Worm (Caenorhabditis elegans): ENCODE data around the gene C05D12.5.

The C05D12.5 gene

DNA sequence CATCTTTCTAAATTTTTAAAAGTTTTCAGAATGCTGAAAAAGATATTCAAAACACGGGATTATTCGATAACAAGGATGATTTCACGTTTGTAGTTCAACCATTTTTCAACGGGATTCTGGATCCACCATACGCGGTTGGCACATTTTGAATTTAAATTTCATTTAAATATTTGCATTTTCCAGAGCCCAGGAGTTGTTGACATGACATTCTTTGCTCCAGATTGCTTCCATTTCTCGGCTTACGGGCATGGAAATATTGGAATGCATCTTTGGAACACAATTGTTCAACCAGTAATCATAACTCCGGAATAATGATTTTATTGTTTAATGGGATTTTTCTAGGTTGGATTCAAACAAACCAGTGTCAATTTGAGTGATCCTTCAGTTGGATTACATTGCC lies 16.8 kb downstream of the C05D12.5 start:
- no peak for TF ChIP-seq hlh-30 (tag; optimal IDR thresholded peaks at IDR 0.05; ENCODE audit: insufficient read depth)
- no peak for TF ChIP-seq lir-3 (tag; optimal IDR thresholded peaks at IDR 0.05)
- TF ChIP-seq Y75B8A.6 (GFP tag; IDR thresholded peaks at IDR 0.05): no peak
- no peak for TF ChIP-seq snpc-4 (tag; optimal IDR thresholded peaks at IDR 0.05)
- TF ChIP-seq skn-1 (tag; optimal IDR thresholded peaks at IDR 0.05): no peak
- peak; percentile 4 for TF ChIP-seq aha-1 (tag)
- no peak for TF ChIP-seq set-16 (GFP tag; IDR thresholded peaks at IDR 0.05)
- TF ChIP-seq unc-62 (GFP tag; optimal IDR thresholded peaks at IDR 0.05 in 1 of 2): peak in 1 of 2 experiments; percentile 94
- TF ChIP-seq unc-62 (tag; optimal IDR thresholded peaks at IDR 0.05): no peak
- no peak for TF ChIP-seq F26F4.8 (GFP tag; conservative IDR thresholded peaks at IDR 0.05)

DNA sequence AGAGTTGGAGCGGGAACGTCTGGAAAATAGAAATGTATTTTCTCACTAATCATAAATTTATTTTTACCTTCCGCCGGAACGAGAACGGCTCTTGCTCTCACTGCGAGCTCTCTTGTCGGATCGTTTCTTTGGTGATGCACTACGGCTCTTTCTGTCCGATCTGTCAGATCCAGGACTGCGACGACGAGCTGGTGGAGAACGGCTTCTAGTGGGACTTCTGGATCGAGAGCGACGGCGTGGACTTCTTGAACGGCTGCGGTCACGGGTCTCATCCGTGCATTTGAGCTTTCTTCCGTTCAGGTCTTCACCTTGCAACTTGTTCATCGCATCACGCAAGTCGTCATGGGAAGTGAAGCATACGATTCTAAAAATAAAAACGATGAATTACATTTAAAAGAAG lies 17.7 kb downstream of the C05D12.5 start:
- 0 out of 2 replicates have a peak, but pooled peaks have one; percentile 43 for TF ChIP-seq egl-43 (GFP tag; IDR thresholded peaks at IDR 0.05)
- TF ChIP-seq set-16 (GFP tag; IDR thresholded peaks at IDR 0.05): peak; percentile 74
- no peak for TF ChIP-seq lim-7 (GFP tag; IDR thresholded peaks at IDR 0.05)
- no peak for TF ChIP-seq nhr-28 (tag; optimal IDR thresholded peaks at IDR 0.05)

DNA sequence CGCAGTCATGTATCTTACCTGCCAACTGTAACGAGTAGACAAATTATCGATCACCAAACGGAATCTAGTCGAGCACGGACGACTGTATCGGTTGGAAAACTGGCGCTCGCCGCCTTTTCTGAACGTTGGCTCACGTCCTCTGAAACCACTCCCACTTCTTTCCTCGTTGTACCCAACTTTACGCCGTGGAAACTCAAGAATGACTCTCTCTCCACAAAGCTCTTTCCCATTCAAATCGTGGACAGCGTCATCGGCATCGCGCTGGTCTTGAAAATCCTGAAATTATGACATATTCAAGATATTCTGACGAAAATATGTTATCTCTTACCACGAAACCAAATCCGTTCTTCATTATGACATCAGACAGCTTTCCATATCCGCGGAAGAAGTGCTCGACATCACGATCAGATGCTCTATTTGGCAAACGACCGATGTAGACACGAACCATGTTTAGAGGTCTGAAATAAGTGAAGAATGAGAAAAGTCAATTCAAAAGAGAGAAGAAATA lies 18.5 kb downstream of the C05D12.5 start, which contains the start of gene rsp-2:
Gene rsp-2 (minus strand): TSS at position 458 of the 508 bp plus-strand sequence.
- TF ChIP-seq egl-43 (GFP tag; IDR thresholded peaks at IDR 0.05) (0 out of 2 replicates have a peak, but pooled peaks have one; percentile 5), dmd-6 (GFP tag; IDR thresholded peaks at IDR 0.05) (no peak), saeg-2 (GFP tag; IDR thresholded peaks at IDR 0.05) (no peak), nhr-10 (tag; optimal IDR thresholded peaks at IDR 0.05) (no peak), madf-5 (GFP tag; IDR thresholded peaks at IDR 0.05) (no peak), aha-1 (tag) (peak; percentile 93), fkh-10 (GFP tag; optimal IDR thresholded peaks at IDR 0.05) (no peak), unc-62 (GFP tag; optimal IDR thresholded peaks at IDR 0.05 in 1 of 2) (peak in 1 of 2 experiments; percentile 28), unc-62 (tag; optimal IDR thresholded peaks at IDR 0.05) (no peak), ces-1 (GFP tag; optimal IDR thresholded peaks at IDR 0.05) (no peak), ceh-44 (GFP tag; IDR thresholded peaks at IDR 0.05) (no peak)

DNA sequence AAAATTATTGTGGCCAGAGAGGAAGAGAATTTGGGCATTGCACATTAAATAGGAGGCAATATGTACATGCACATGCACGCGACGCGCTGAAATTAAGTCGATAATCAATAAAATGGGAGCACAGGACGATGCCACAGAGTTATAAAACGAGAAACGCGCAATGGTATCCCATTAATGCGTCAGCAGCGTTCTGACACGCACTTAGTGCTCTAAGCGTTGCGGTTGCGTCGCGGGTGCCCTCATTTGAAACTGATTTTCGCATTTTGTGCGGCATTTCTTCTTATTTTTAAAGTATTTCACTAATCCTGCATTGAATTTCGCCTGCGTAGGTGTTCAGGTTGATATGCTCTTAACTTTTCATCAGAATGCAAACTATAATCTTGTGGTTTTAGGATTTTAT lies 19.0 kb downstream of the C05D12.5 start, which contains the start of gene rsp-1:
Gene rsp-1 (plus strand): TSS at position 338 of the 400 bp plus-strand sequence.
- TF ChIP-seq nhr-42 (GFP tag; IDR thresholded peaks at IDR 0.05) (peak; percentile 89), T20F7.1 (GFP tag; optimal IDR thresholded peaks at IDR 0.05) (peak; percentile 90), F10B5.3 (tag; optimal IDR thresholded peaks at IDR 0.05) (peak; percentile 41), daf-12 (tag; optimal IDR thresholded peaks at IDR 0.05) (no peak), F37D6.2 (tag; optimal IDR thresholded peaks at IDR 0.05) (peak; percentile 78), F26F4.8 (GFP tag; conservative IDR thresholded peaks at IDR 0.05) (no peak), lin-38 (GFP tag; IDR thresholded peaks at IDR 0.05) (peak; percentile 89), lin-15B (tag; optimal IDR thresholded peaks at IDR 0.05) (no peak), nhr-6 (tag; optimal IDR thresholded peaks at IDR 0.05) (peak; percentile 93), nhr-25 (tag; optimal IDR thresholded peaks at IDR 0.05; ENCODE audit: borderline replicate concordance, insufficient read depth) (peak; percentile 75), daf-19 (GFP tag; conservative IDR thresholded peaks at IDR 0.05) (peak; percentile 81), zfp-2 (tag; optimal IDR thresholded peaks at IDR 0.05) (peak; percentile 54), attf-4 (tag; optimal IDR thresholded peaks at IDR 0.05) (no peak), hmg-1.1 (GFP tag; IDR thresholded peaks at IDR 0.05) (peak; percentile 90), nhr-10 (tag; optimal IDR thresholded peaks at IDR 0.05) (no peak), lin-13 (GFP tag; optimal IDR thresholded peaks at IDR 0.05) (peak; percentile 93), D1046.2 (GFP tag; IDR thresholded peaks at IDR 0.05) (no peak), daf-8 (GFP tag; IDR thresholded peaks at IDR 0.05) (no peak), mxl-3 (GFP tag; optimal IDR thresholded peaks at IDR 0.05) (peak; percentile 78), ceh-82 (tag; optimal IDR thresholded peaks at IDR 0.05) (no peak), Y5F2A.4 (GFP tag; optimal IDR thresholded peaks at IDR 0.05) (no peak), pha-4 (GFP tag; IDR thresholded peaks at IDR 0.05) (peak; percentile 46; the same call in 1 of the 2 replicates), pha-4 (tag; optimal IDR thresholded peaks at IDR 0.05) (peak; percentile 33), zip-2 (tag; optimal IDR thresholded peaks at IDR 0.05) (peak; percentile 55), ZK337.2 (GFP tag; IDR thresholded peaks at IDR 0.05) (no peak), tag-97 (GFP tag; IDR thresholded peaks at IDR 0.05) (no peak), mep-1 (tag; optimal IDR thresholded peaks at IDR 0.05) (peak; percentile 95), lin-39 (tag; optimal IDR thresholded peaks at IDR 0.05) (no peak), dmd-8 (GFP tag; IDR thresholded peaks at IDR 0.05) (no peak), fkh-10 (GFP tag; optimal IDR thresholded peaks at IDR 0.05) (peak; percentile 60), saeg-2 (GFP tag; IDR thresholded peaks at IDR 0.05) (no peak)
